Worm (Caenorhabditis elegans) whole organism, L4/young adult: ENCODE measurements around the gene F10D7.4.

Source experiments
- W03F9.2 ChIP-seq: fragments of 150-350 bp; optimal IDR thresholded peaks from 2 replicates; lab custom pipeline; 2014; ENCODE audit warnings: missing biosample characterization, missing genetic modification characterization
- dao-5 ChIP-seq: sonication (generic microtip); optimal IDR thresholded peaks from 2 replicates; lab custom pipeline; 2016; ENCODE audit warnings: missing genotype, missing genetic modification characterization, moderate library complexity, missing compliant biosample characterization
- him-1 ChIP-seq: sonication (generic microtip); optimal IDR thresholded peaks from 2 replicates; lab custom pipeline; 2016; ENCODE audit warnings: missing genotype, missing genetic modification reagents, missing genetic modification characterization, missing compliant biosample characterization

- TF ChIP-seq him-1 (tag; lab: Kevin White, UChicago) (no peak), dao-5 (tag; lab: Kevin White, UChicago) (no peak), W03F9.2 (tag; lab: Kevin White, UChicago) (no peak)
Measured at ce11 chrX:17424595-17424913, 42.7 kb upstream of the F10D7.4 start.
